Worm (Caenorhabditis elegans) whole organism, young adult: ENCODE data around the gene let-805.
A peak's percentile ranks its signal among the peaks of the same experiment; 100 is the strongest.
"Not testable (repeated sequence)": the region's sequence is repeated elsewhere in the genome, so short reads cannot be mapped to it uniquely, and the experiment has no call there.

Experiments used
- C06A6.2 ChIP-seq: fragments of 200-800 bp; sonication (Bioruptor generic); conservative IDR thresholded peaks from 2 replicates; pipeline ENCODE4 v1.3.6; 2022; ENCODE audit warnings: missing genetic modification characterization, missing compliant biosample characterization
- D2030.7 ChIP-seq: fragments of 200-800 bp; sonication (Bioruptor generic); IDR thresholded peaks from 2 replicates; pipeline ENCODE4 v1.3.6; 2022; ENCODE audit warnings: missing genetic modification reagents, missing genetic modification characterization, missing compliant biosample characterization
- F22D6.2 ChIP-seq: sonication (generic microtip); optimal IDR thresholded peaks from 2 replicates; lab custom pipeline; 2016; ENCODE audit warnings: mild to moderate bottlenecking, missing genetic modification characterization, missing compliant biosample characterization
- F23B12.7 ChIP-seq: sonication (generic microtip); optimal IDR thresholded peaks from 2 replicates; lab custom pipeline; 2017; ENCODE audit warnings: missing genetic modification characterization, mild to moderate bottlenecking, missing compliant biosample characterization, antibody characterized with exemption, moderate library complexity; ENCODE audit not compliant: insufficient read depth
- F33H1.4 ChIP-seq: fragments of 200-800 bp; sonication (Bioruptor generic); IDR thresholded peaks from 2 replicates; pipeline ENCODE4 v1.3.6; 2022; ENCODE audit warnings: missing genetic modification reagents, missing genetic modification characterization, missing compliant biosample characterization
- F52B5.7 ChIP-seq: sonication (generic microtip); optimal IDR thresholded peaks from 2 replicates; lab custom pipeline; 2016; ENCODE audit warnings: mild to moderate bottlenecking, missing genetic modification characterization, missing compliant biosample characterization
- F55B11.4 ChIP-seq: sonication (generic microtip); optimal IDR thresholded peaks from 2 replicates; lab custom pipeline; 2016; ENCODE audit warnings: missing compliant biosample characterization, missing genetic modification characterization, borderline replicate concordance; ENCODE audit not compliant: insufficient read depth
- K11D2.4 ChIP-seq: fragments of 200-800 bp; sonication (Bioruptor generic); IDR thresholded peaks from 2 replicates; pipeline ENCODE4 v1.3.6; 2022; ENCODE audit warnings: missing genetic modification reagents, missing genetic modification characterization, missing compliant biosample characterization
- Y53G8AR.9 ChIP-seq: fragments of 200-800 bp; sonication (Bioruptor generic); conservative IDR thresholded peaks from 2 replicates; pipeline ENCODE4 v1.3.6; 2022; ENCODE audit warnings: missing genetic modification reagents, missing genetic modification characterization, missing compliant biosample characterization
- Y79H2A.3 ChIP-seq: fragments of 200-800 bp; sonication (Bioruptor generic); conservative IDR thresholded peaks from 2 replicates; pipeline ENCODE4 v1.3.6; 2022; ENCODE audit warnings: missing genetic modification reagents, missing genetic modification characterization, missing compliant biosample characterization
- akir-1 ChIP-seq: fragments of 200-800 bp; sonication (Bioruptor generic); optimal IDR thresholded peaks from 2 replicates; lab custom pipeline; 2018; ENCODE audit warnings: mild to moderate bottlenecking, missing genetic modification characterization, moderate library complexity, missing compliant biosample characterization
- atf-7 ChIP-seq: sonication (generic microtip); optimal IDR thresholded peaks from 2 replicates; lab custom pipeline; 2017; ENCODE audit warnings: mild to moderate bottlenecking, missing genetic modification characterization, missing compliant biosample characterization
- athp-1 ChIP-seq: sonication (generic microtip); optimal IDR thresholded peaks from 2 replicates; lab custom pipeline; 2017; ENCODE audit warnings: mild to moderate bottlenecking, missing genetic modification characterization, missing compliant biosample characterization
- bed-1 ChIP-seq: fragments of 200-800 bp; sonication (Bioruptor generic); IDR thresholded peaks from 2 replicates; pipeline ENCODE4 v1.3.6; 2022; ENCODE audit warnings: missing genetic modification reagents, missing genetic modification characterization, missing compliant biosample characterization
- ccch-3 ChIP-seq: fragments of 200-800 bp; sonication (Bioruptor generic); optimal IDR thresholded peaks from 2 replicates; lab custom pipeline; 2018; ENCODE audit warnings: mild to moderate bottlenecking, missing genetic modification characterization, missing compliant biosample characterization
- cebp-1 ChIP-seq, 2 experiments: fragments of 200-800 bp in 1 of 2; sonication (Bioruptor generic) in 1 of 2; sonication (generic microtip) in 1 of 2; IDR thresholded peaks in 1 of 2; optimal IDR thresholded peaks in 1 of 2; 2 replicates each; pipeline versions ENCODE4 v1.3.6 to Lab custom; 2017 to 2022; ENCODE audit warnings: missing compliant biosample characterization in 2 of 2, missing genetic modification characterization in 2 of 2, mild to moderate bottlenecking in 1 of 2, missing genetic modification reagents in 1 of 2, moderate library complexity in 1 of 2
- ceh-79 ChIP-seq: sonication (generic microtip); optimal IDR thresholded peaks from 2 replicates; lab custom pipeline; 2017; ENCODE audit warnings: mild to moderate bottlenecking, missing genetic modification characterization, missing compliant biosample characterization
- die-1 ChIP-seq: sonication (generic microtip); optimal IDR thresholded peaks from 2 replicates; lab custom pipeline; 2016; ENCODE audit warnings: missing genotype, mild to moderate bottlenecking, missing genetic modification characterization, missing compliant biosample characterization
- fkh-3 ChIP-seq: sonication (generic microtip); optimal IDR thresholded peaks from 2 replicates; lab custom pipeline; 2016; ENCODE audit warnings: mild to moderate bottlenecking, missing genetic modification characterization, missing compliant biosample characterization
- gei-17 ChIP-seq: fragments of 200-800 bp; sonication (Bioruptor generic); optimal IDR thresholded peaks from 2 replicates; lab custom pipeline; 2018; ENCODE audit warnings: mild to moderate bottlenecking, missing genetic modification characterization, missing compliant biosample characterization
- hlh-12 ChIP-seq: sonication (generic microtip); optimal IDR thresholded peaks from 2 replicates; lab custom pipeline; 2016; ENCODE audit warnings: missing genetic modification characterization, missing compliant biosample characterization
- hmg-1.2 ChIP-seq: fragments of 200-800 bp; sonication (Bioruptor generic); IDR thresholded peaks from 2 replicates; pipeline ENCODE4 v1.3.6; 2022; ENCODE audit warnings: missing genetic modification reagents, missing genetic modification characterization, missing compliant biosample characterization
- hmg-20 ChIP-seq: fragments of 200-800 bp; sonication (Bioruptor generic); IDR thresholded peaks from 2 replicates; pipeline ENCODE4 v1.3.6; 2022; ENCODE audit warnings: missing genetic modification reagents, missing genetic modification characterization, missing compliant biosample characterization
- lin-35 ChIP-seq, 3 experiments: fragments of 150-350 bp in 2 of 3; sonication (generic microtip) in 1 of 3; optimal IDR thresholded peaks; 2 replicates each; lab custom pipeline; 2014 to 2018; ENCODE audit warnings: missing biosample characterization in 3 of 3, missing genetic modification characterization in 3 of 3, missing genetic modification reagents in 3 of 3
- lsl-1 ChIP-seq: fragments of 200-800 bp; sonication (Bioruptor generic); optimal IDR thresholded peaks from 2 replicates; lab custom pipeline; 2018; ENCODE audit warnings: mild to moderate bottlenecking, missing genetic modification characterization, moderate library complexity, missing compliant biosample characterization
- madf-6 ChIP-seq: fragments of 200-800 bp; sonication (Bioruptor generic); IDR thresholded peaks from 2 replicates; pipeline ENCODE4 v1.3.6; 2022; ENCODE audit warnings: missing genetic modification reagents, missing genetic modification characterization, missing compliant biosample characterization
- mcd-1 ChIP-seq: fragments of 200-800 bp; sonication (Bioruptor generic); IDR thresholded peaks from 2 replicates; pipeline ENCODE4 v1.3.6; 2022; ENCODE audit warnings: missing genetic modification reagents, missing genetic modification characterization, missing compliant biosample characterization
- nhr-120 ChIP-seq: fragments of 200-800 bp; sonication (Bioruptor generic); IDR thresholded peaks from 2 replicates; pipeline ENCODE4 v1.3.6; 2022; ENCODE audit warnings: missing genetic modification characterization, missing compliant biosample characterization
- nhr-179 ChIP-seq: sonication (generic microtip); optimal IDR thresholded peaks from 2 replicates; lab custom pipeline; 2016; ENCODE audit warnings: mild to moderate bottlenecking, missing genetic modification characterization, missing compliant biosample characterization
- nhr-80 ChIP-seq: sonication (generic microtip); optimal IDR thresholded peaks from 2 replicates; lab custom pipeline; 2016; ENCODE audit warnings: missing genetic modification characterization, missing compliant biosample characterization
- nhr-90 ChIP-seq: sonication (generic microtip); optimal IDR thresholded peaks from 2 replicates; lab custom pipeline; 2016; ENCODE audit warnings: missing genotype, mild to moderate bottlenecking, missing genetic modification characterization, missing compliant biosample characterization
- pha-4 ChIP-seq: fragments of 150-350 bp; sonication (generic microtip); optimal IDR thresholded peaks from 2 replicates; lab custom pipeline; 2014; ENCODE audit warnings: missing biosample characterization, missing genetic modification reagents, missing genetic modification characterization
- sea-2 ChIP-seq: fragments of 200-800 bp; sonication (Bioruptor generic); IDR thresholded peaks from 2 replicates; pipeline ENCODE4 v1.3.6; 2022; ENCODE audit warnings: missing genetic modification characterization, missing compliant biosample characterization
- snpc-1.3 ChIP-seq: sonication (generic microtip); optimal IDR thresholded peaks from 2 replicates; lab custom pipeline; 2017; ENCODE audit warnings: missing genetic modification characterization, mild to moderate bottlenecking, missing compliant biosample characterization, antibody characterized with exemption, moderate library complexity, missing genotype, missing genetic modification reagents; ENCODE audit not compliant: insufficient read depth
- sptf-2 ChIP-seq: fragments of 200-800 bp; sonication (Bioruptor generic); optimal IDR thresholded peaks from 2 replicates; lab custom pipeline; 2018; ENCODE audit warnings: mild to moderate bottlenecking, missing genetic modification characterization, missing compliant biosample characterization
- unc-62 ChIP-seq: fragments of 150-350 bp; optimal IDR thresholded peaks from 2 replicates; lab custom pipeline; 2014; ENCODE audit warnings: missing biosample characterization, missing genetic modification reagents, missing genetic modification characterization
- ztf-18 ChIP-seq: sonication (generic microtip); optimal IDR thresholded peaks from 2 replicates; lab custom pipeline; 2016; ENCODE audit warnings: missing genotype, mild to moderate bottlenecking, missing genetic modification characterization, missing compliant biosample characterization
- ztf-22 ChIP-seq: fragments of 200-800 bp; sonication (Bioruptor generic); optimal IDR thresholded peaks from 2 replicates; lab custom pipeline; 2018; ENCODE audit warnings: mild to moderate bottlenecking, missing genetic modification characterization, moderate library complexity, missing compliant biosample characterization

let-805 gene

DNA sequence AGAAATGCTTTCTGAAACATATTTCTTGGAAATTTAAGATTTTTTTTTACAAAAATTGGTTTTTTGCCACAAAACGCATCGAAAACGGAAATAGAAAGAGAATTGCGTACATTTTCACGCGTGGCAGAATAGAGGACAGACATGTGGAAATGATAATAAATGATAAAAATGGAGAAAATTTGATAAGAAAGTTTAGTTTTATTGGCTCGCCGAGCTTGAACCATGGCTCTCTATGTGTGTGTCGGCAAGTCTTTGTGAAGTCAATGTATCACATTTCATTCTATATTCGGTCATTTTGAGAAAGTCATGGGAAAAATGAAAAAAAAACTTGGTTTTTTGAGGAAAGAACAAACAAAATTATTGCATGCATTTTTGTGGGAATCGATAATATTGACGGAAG, 29.5 kb downstream of the let-805 start:
- TF ChIP-seq nhr-80 (tag; lab: Kevin White, UChicago): peak; percentile 71
- no peak for TF ChIP-seq hmg-20 (GFP tag; lab: Robert Waterston, UW)
- no peak for TF ChIP-seq cebp-1 (GFP tag; IDR thresholded peaks at IDR 0.05; lab: Robert Waterston, UW)
- peak; percentile 9 for TF ChIP-seq cebp-1 (tag; optimal IDR thresholded peaks at IDR 0.05; lab: Kevin White, UChicago)

DNA sequence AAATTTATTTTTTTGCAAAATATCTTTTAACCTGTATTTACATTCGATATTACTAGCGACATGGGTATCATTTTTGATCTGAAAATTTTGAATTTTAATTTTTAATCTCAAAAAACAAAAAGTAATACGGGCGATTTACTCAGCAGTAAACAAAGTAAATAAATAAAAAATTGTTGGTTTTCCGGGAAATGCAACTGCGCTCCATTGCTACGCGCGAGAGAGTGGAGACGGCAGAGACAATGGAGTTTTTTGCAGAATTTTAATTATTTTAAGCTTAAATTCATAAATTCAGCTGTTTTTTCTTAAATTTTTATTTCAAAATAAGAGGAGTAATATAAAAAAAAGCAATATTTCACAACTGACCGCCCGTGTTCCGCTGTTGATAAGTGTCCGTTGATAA, 40.9 kb downstream of the let-805 start, which contains the start of gene slc-30A9:
TSS of gene slc-30A9 (minus strand) at position 78 of the 400 bp plus-strand sequence.
- peak; percentile 89 for TF ChIP-seq mcd-1 (GFP tag; lab: Robert Waterston, UW)
- peak; percentile 98 for TF ChIP-seq hmg-1.2 (GFP tag; lab: Robert Waterston, UW)
- TF ChIP-seq C06A6.2 (GFP tag; lab: Robert Waterston, UW): no peak
- peak; percentile 53; the same call in 1 of the 2 replicates for TF ChIP-seq madf-6 (GFP tag; lab: Robert Waterston, UW)
- no peak for TF ChIP-seq ztf-18 (tag; lab: Kevin White, UChicago)
- no peak for TF ChIP-seq sptf-2 (GFP tag; lab: Kevin White, UChicago)
- peak; percentile 54; the same call in 1 of the 2 replicates for TF ChIP-seq F33H1.4 (GFP tag; lab: Robert Waterston, UW)
- TF ChIP-seq lsl-1 (GFP tag; lab: Kevin White, UChicago): peak; percentile 26
- 0 out of 2 replicates have a peak, but pooled peaks have one; percentile 23 for TF ChIP-seq D2030.7 (GFP tag; lab: Robert Waterston, UW)
- TF ChIP-seq, all 124 proteins: peak for 6

DNA sequence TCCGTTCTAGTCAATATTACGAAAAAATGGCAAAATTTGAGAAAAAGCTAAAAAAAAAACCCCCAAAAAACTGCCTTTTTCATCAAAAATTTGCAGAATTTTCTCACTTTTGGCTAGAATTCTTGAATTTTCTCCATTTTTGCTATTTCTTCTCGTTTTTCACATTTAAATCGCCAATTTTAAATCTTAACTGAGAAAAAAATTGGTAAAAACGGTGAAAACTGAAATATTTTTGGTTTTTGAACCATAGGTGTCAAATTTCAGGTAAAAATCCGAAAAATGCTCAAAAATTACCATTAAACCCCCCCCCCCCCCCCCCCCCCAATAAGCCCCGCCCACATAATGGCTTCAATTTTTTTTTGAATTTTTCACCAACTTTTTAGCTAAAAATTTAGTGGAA, 41.5 kb downstream of the let-805 start, which contains the start of gene cox-6B:
TSS of gene cox-6B (plus strand) at position 301 of the 400 bp plus-strand sequence.
- not testable (repeated sequence) for TF ChIP-seq atf-7 (tag; lab: Kevin White, UChicago); F22D6.2; hlh-12
- TF ChIP-seq, all 124 proteins: peak for 0; not testable (repeated sequence) for 124

DNA sequence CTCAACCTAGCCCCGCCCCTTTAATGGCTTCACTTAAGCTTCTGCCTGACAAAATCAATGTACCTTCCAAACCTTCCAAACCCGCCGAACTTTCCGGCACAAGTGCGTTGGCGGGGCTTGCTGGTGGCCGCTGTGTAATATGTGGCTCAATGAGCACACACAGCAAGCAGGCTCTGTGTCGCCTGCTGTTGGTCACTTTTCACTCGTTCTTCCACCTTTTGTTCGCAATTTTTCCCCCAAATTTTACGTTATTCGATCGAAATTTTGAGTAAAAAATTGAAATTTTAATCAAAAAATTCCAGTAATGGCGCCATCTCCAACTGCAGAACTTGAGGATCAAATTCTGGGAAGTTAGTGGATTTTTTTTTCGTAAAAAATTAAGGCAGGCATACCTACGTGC, 42.8 kb downstream of the let-805 start, which contains the start of gene set-27:
TSS of gene set-27 (plus strand) at position 301 of the 400 bp plus-strand sequence.
- TF ChIP-seq Y79H2A.3 (GFP tag; lab: Robert Waterston, UW): no peak

- no peak for TF ChIP-seq ccch-3 (GFP tag; lab: Kevin White, UChicago)
- TF ChIP-seq pha-4: no peak
- TF ChIP-seq ztf-22: no peak
- no peak for TF ChIP-seq F55B11.4
- no peak for TF ChIP-seq hmg-1.2 (GFP tag; lab: Robert Waterston, UW)
- TF ChIP-seq madf-6 (GFP tag; lab: Robert Waterston, UW): peak; percentile 58
- TF ChIP-seq ztf-18 (tag; lab: Kevin White, UChicago): no peak
Measured at ce11 chrIII:2710211-2710610, 52.3 kb downstream of the let-805 start.

DNA sequence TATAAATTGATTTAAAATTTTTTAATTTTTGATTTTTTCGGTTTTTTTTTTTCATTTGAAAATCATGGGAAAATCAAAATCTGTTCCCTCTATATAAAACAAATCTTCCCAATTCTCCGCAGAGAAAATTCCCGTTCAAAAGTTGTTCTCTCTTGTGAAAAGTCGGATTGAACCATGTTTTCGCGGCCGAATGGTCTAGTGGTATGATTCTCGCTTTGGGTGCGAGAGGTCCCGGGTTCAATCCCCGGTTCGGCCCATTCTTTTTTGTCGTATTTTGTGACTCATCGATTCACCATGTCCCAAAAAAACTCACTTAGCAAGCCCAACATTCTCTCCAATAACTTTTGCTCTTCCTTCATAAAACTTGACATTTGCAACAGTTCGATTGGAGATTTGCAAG, 53.6 kb downstream of the let-805 start:
- TF ChIP-seq akir-1 (GFP tag; lab: Kevin White, UChicago) (no peak), F23B12.7 (no peak), unc-62 (no peak), atf-7 (tag; lab: Kevin White, UChicago) (no peak), bed-1 (GFP tag; lab: Robert Waterston, UW) (no peak), athp-1 (tag; lab: Kevin White, UChicago) (no peak), die-1 (tag; lab: Kevin White, UChicago) (peak; percentile 66), nhr-120 (GFP tag; lab: Robert Waterston, UW) (no peak), mcd-1 (GFP tag; lab: Robert Waterston, UW) (no peak), fkh-3 (no peak), ceh-79 (tag; lab: Kevin White, UChicago) (no peak), sea-2 (GFP tag; lab: Robert Waterston, UW) (no peak), K11D2.4 (GFP tag; lab: Robert Waterston, UW) (no peak), lin-35 (GFP tag; optimal IDR thresholded peaks at IDR 0.05; lab: Kevin White, UChicago) (no peak), nhr-90 (tag; lab: Kevin White, UChicago) (peak; percentile 56), lsl-1 (GFP tag; lab: Kevin White, UChicago) (peak; percentile 43), Y53G8AR.9 (GFP tag; lab: Robert Waterston, UW) (no peak), snpc-1.3 (tag; lab: Kevin White, UChicago) (peak; percentile 52), D2030.7 (GFP tag; lab: Robert Waterston, UW) (peak; percentile 48), nhr-80 (tag; lab: Kevin White, UChicago) (no peak), F52B5.7 (tag; lab: Kevin White, UChicago) (no peak), nhr-179 (no peak), gei-17 (GFP tag; lab: Kevin White, UChicago) (no peak), hmg-20 (GFP tag; lab: Robert Waterston, UW) (no peak)
